Worm (Caenorhabditis elegans): ENCODE results near the gene wrn-1.

ce11 chrII:6520103-6520502, 34.7 kb upstream of the wrn-1 start:
- no peak for TF ChIP-seq ztf-7 (tag; optimal IDR thresholded peaks at IDR 0.05)
- no peak for TF ChIP-seq zag-1 (tag; optimal IDR thresholded peaks at IDR 0.05)
- no peak for TF ChIP-seq mep-1 (tag; optimal IDR thresholded peaks at IDR 0.05)
- no peak for TF ChIP-seq lin-39 (tag; optimal IDR thresholded peaks at IDR 0.05)
- no peak for TF ChIP-seq unc-39 (tag; optimal IDR thresholded peaks at IDR 0.05)
- TF ChIP-seq F49E8.2 (tag; optimal IDR thresholded peaks at IDR 0.05; ENCODE audit: borderline replicate concordance), result no peak
- TF ChIP-seq ceh-44 (GFP tag; IDR thresholded peaks at IDR 0.05), result no peak
- TF ChIP-seq nhr-10 (tag; optimal IDR thresholded peaks at IDR 0.05), result no peak
- TF ChIP-seq fkh-10 (GFP tag; optimal IDR thresholded peaks at IDR 0.05), result no peak
- no peak for TF ChIP-seq daf-8 (GFP tag; IDR thresholded peaks at IDR 0.05)
- peak; percentile 74 for TF ChIP-seq pqm-1 (tag; optimal IDR thresholded peaks at IDR 0.05)
- TF ChIP-seq snpc-4 (tag; optimal IDR thresholded peaks at IDR 0.05), result no peak
- TF ChIP-seq dpl-1 (GFP tag; optimal IDR thresholded peaks at IDR 0.05), result no peak
- TF ChIP-seq daf-16 (GFP tag; optimal IDR thresholded peaks at IDR 0.05), result no peak
- peak; percentile 95 for TF ChIP-seq daf-16 (tag; optimal IDR thresholded peaks at IDR 0.05)

Measured in whole organism, L4 larva.